Worm (Caenorhabditis elegans) whole organism, L2 larva: ENCODE measurements around the gene Y37E11AL.1.

Source experiments
- C34F6.9 ChIP-seq: fragments of 150-350 bp; optimal IDR thresholded peaks from 2 replicates; lab custom pipeline; 2014; ENCODE audit warnings: missing biosample characterization, missing genetic modification characterization
- Y55F3AM.14 ChIP-seq: fragments of 200-800 bp; sonication (Bioruptor generic); optimal IDR thresholded peaks from 2 replicates; lab custom pipeline; 2018; ENCODE audit warnings: mild to moderate bottlenecking, missing genetic modification characterization, missing compliant biosample characterization
- ZK546.5 ChIP-seq: sonication (generic microtip); optimal IDR thresholded peaks from 2 replicates; lab custom pipeline; 2017; ENCODE audit warnings: missing biosample characterization, missing genetic modification characterization
- aly-2 ChIP-seq: fragments of 150-350 bp; optimal IDR thresholded peaks from 2 replicates; lab custom pipeline; 2014; ENCODE audit warnings: missing biosample characterization, missing genetic modification characterization
- ama-1 ChIP-seq: fragments of 150-350 bp; optimal IDR thresholded peaks from 2 replicates; lab custom pipeline; 2018; ENCODE audit warnings: inconsistent platforms
- blmp-1 ChIP-seq: sonication (generic microtip); optimal IDR thresholded peaks from 2 replicates; lab custom pipeline; 2017; ENCODE audit warnings: missing genetic modification characterization, mild to moderate bottlenecking, missing compliant biosample characterization, antibody characterized with exemption, moderate library complexity; ENCODE audit not compliant: insufficient read depth
- ceh-16 ChIP-seq: fragments of 150-350 bp; optimal IDR thresholded peaks from 2 replicates; lab custom pipeline; 2014; ENCODE audit warnings: missing biosample characterization, missing genetic modification characterization
- ceh-82 ChIP-seq: fragments of 150-350 bp; optimal IDR thresholded peaks from 2 replicates; lab custom pipeline; 2014; ENCODE audit warnings: missing biosample characterization, missing genetic modification characterization
- crh-2 ChIP-seq: sonication (generic microtip); optimal IDR thresholded peaks from 2 replicates; lab custom pipeline; 2017; ENCODE audit warnings: missing biosample characterization, missing genetic modification characterization
- dmd-4 ChIP-seq: sonication (generic microtip); optimal IDR thresholded peaks from 2 replicates; lab custom pipeline; 2017; ENCODE audit warnings: missing biosample characterization, missing genetic modification characterization
- egl-27 ChIP-seq: sonication (generic microtip); optimal IDR thresholded peaks from 3 replicates; lab custom pipeline; 2017; ENCODE audit warnings: missing biosample characterization, missing genetic modification reagents, missing genetic modification characterization
- fos-1 ChIP-seq: fragments of 150-350 bp; optimal IDR thresholded peaks from 2 replicates; lab custom pipeline; 2014; ENCODE audit warnings: missing biosample characterization, missing genetic modification characterization
- gmeb-1 ChIP-seq: fragments of 150-350 bp; optimal IDR thresholded peaks from 2 replicates; lab custom pipeline; 2014; ENCODE audit warnings: missing biosample characterization, missing genetic modification characterization
- lin-13 ChIP-seq: fragments of 150-350 bp; optimal IDR thresholded peaks from 2 replicates; lab custom pipeline; 2014; ENCODE audit warnings: missing biosample characterization, missing genetic modification reagents, missing genetic modification characterization
- lsy-2 ChIP-seq, 2 experiments: fragments of 150-350 bp in 1 of 2; sonication (generic microtip) in 1 of 2; optimal IDR thresholded peaks; 2 replicates each; lab custom pipeline; 2014 to 2017; ENCODE audit warnings: missing biosample characterization in 2 of 2, missing genetic modification characterization in 2 of 2
- mbf-1 ChIP-seq: sonication (generic microtip); optimal IDR thresholded peaks from 2 replicates; lab custom pipeline; 2017; ENCODE audit warnings: missing biosample characterization, missing genetic modification characterization
- mdl-1 ChIP-seq, 2 experiments: fragments of 150-350 bp in 1 of 2; sonication (generic microtip) in 1 of 2; optimal IDR thresholded peaks; 2 replicates each; lab custom pipeline; 2017; ENCODE audit warnings: missing biosample characterization in 2 of 2, missing genetic modification characterization in 2 of 2
- nhr-10 ChIP-seq: sonication (generic microtip); optimal IDR thresholded peaks from 2 replicates; lab custom pipeline; 2017; ENCODE audit warnings: missing biosample characterization, missing genetic modification characterization
- nhr-11 ChIP-seq: fragments of 150-350 bp; optimal IDR thresholded peaks from 2 replicates; lab custom pipeline; 2014; ENCODE audit warnings: missing biosample characterization, missing genetic modification characterization
- nhr-12 ChIP-seq: fragments of 150-350 bp; optimal IDR thresholded peaks from 2 replicates; lab custom pipeline; 2014; ENCODE audit warnings: missing biosample characterization, missing genetic modification characterization
- nhr-23 ChIP-seq: fragments of 150-350 bp; optimal IDR thresholded peaks from 2 replicates; lab custom pipeline; 2014; ENCODE audit warnings: missing biosample characterization, missing genetic modification reagents, missing genetic modification characterization
- nhr-237 ChIP-seq: fragments of 150-350 bp; optimal IDR thresholded peaks from 2 replicates; lab custom pipeline; 2014; ENCODE audit warnings: missing biosample characterization, missing genetic modification characterization
- nhr-25 ChIP-seq: fragments of 150-350 bp; sonication (generic microtip); optimal IDR thresholded peaks from 3 replicates; lab custom pipeline; 2014; ENCODE audit warnings: missing biosample characterization, missing genetic modification characterization
- nhr-6 ChIP-seq: fragments of 150-350 bp; optimal IDR thresholded peaks from 2 replicates; lab custom pipeline; 2014; ENCODE audit warnings: missing biosample characterization, missing genetic modification characterization
- nhr-77 ChIP-seq: fragments of 150-350 bp; optimal IDR thresholded peaks from 2 replicates; lab custom pipeline; 2014; ENCODE audit warnings: missing biosample characterization, missing genetic modification characterization
- sem-4 ChIP-seq: fragments of 150-350 bp; optimal IDR thresholded peaks from 2 replicates; lab custom pipeline; 2014; ENCODE audit warnings: missing biosample characterization, missing genetic modification reagents, missing genetic modification characterization
- skn-1 ChIP-seq: sonication (generic microtip); optimal IDR thresholded peaks from 2 replicates; lab custom pipeline; 2017; ENCODE audit warnings: missing biosample characterization, missing genetic modification characterization
- sma-3 ChIP-seq: sonication (generic microtip); optimal IDR thresholded peaks from 2 replicates; lab custom pipeline; 2016; ENCODE audit warnings: missing genetic modification reagents, missing genetic modification characterization, missing compliant biosample characterization
- sma-9 ChIP-seq, 2 experiments: fragments of 150-350 bp in 1 of 2; sonication (generic microtip) in 1 of 2; optimal IDR thresholded peaks; 2 replicates each; lab custom pipeline; 2014 to 2016; ENCODE audit warnings: missing genetic modification characterization in 2 of 2, mild to moderate bottlenecking in 1 of 2, missing biosample characterization in 1 of 2, missing compliant biosample characterization in 1 of 2, missing genetic modification reagents in 1 of 2, moderate library complexity in 1 of 2
- snpc-4 ChIP-seq: fragments of 150-350 bp; optimal IDR thresholded peaks from 2 replicates; lab custom pipeline; 2014; ENCODE audit warnings: missing biosample characterization, missing genetic modification characterization
- unc-55 ChIP-seq: fragments of 150-350 bp; sonication (generic microtip); optimal IDR thresholded peaks from 3 replicates; lab custom pipeline; 2014; ENCODE audit warnings: missing biosample characterization, missing genetic modification reagents, missing genetic modification characterization
- zag-1 ChIP-seq: fragments of 150-350 bp; optimal IDR thresholded peaks from 2 replicates; lab custom pipeline; 2014; ENCODE audit warnings: missing biosample characterization, missing genetic modification characterization
- ztf-1 ChIP-seq: fragments of 200-800 bp; sonication (Bioruptor generic); conservative IDR thresholded peaks from 2 replicates; pipeline ENCODE4 v1.3.6; 2022; ENCODE audit warnings: missing genetic modification characterization, missing compliant biosample characterization
- ztf-4 ChIP-seq: fragments of 150-350 bp; optimal IDR thresholded peaks from 2 replicates; lab custom pipeline; 2014; ENCODE audit warnings: missing biosample characterization, missing genetic modification characterization

The Y37E11AL.1 gene

DNA sequence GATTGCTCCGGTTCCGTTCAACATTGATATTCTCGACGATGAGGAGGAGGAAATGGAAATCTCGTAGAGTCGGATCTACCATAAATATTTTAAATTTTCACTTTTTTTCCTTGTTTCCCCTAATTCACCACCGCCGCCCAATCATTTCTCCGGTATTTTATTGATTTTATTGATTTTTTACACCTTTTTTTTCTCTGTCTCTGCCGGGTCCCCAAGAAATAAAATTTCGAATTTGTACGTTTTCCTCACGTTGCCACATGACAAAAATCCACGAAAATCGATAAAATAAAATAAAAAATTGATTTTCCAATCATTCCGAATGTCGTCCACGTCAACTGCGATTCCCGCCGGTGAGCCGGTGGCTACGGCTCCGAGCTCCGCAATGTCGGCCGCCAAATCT, 11.1 kb upstream of the Y37E11AL.1 start, which contains the start of gene Y37E11AL.2:
TSS of gene Y37E11AL.2 (plus strand) at position 301 of the 400 bp plus-strand sequence.
- TF ChIP-seq ama-1 (lab: Kevin White, UChicago) (no peak), Y55F3AM.14 (GFP tag; lab: Kevin White, UChicago) (no peak)

ce11 chrIV:3700554-3700953, 8.7 kb upstream of the Y37E11AL.1 start, which contains the start of gene Y37E11AL.9:
Gene Y37E11AL.9 (minus strand): TSS chrIV:3700654.
- TF ChIP-seq ztf-4, result no peak
- no peak for TF ChIP-seq mdl-1 (tag; optimal IDR thresholded peaks at IDR 0.05; lab: Kevin White, UChicago)
- no peak for TF ChIP-seq snpc-4 (tag; lab: Kevin White, UChicago)
- no peak for TF ChIP-seq nhr-12 (tag; lab: Kevin White, UChicago)
- TF ChIP-seq unc-55, result no peak
- TF ChIP-seq nhr-11 (tag; lab: Kevin White, UChicago), result no peak
- no peak for TF ChIP-seq ZK546.5 (tag; lab: Kevin White, UChicago)
- no peak for TF ChIP-seq blmp-1
- no peak for TF ChIP-seq dmd-4 (tag; lab: Kevin White, UChicago)
- no peak for TF ChIP-seq nhr-237
- no peak for TF ChIP-seq zag-1
- no peak for TF ChIP-seq skn-1 (tag; lab: Kevin White, UChicago)
- TF ChIP-seq ama-1 (lab: Kevin White, UChicago), result no peak
- no peak for TF ChIP-seq nhr-10 (tag; lab: Kevin White, UChicago)
- TF ChIP-seq nhr-6 (tag; lab: Kevin White, UChicago), result no peak
- TF ChIP-seq aly-2, result no peak

DNA sequence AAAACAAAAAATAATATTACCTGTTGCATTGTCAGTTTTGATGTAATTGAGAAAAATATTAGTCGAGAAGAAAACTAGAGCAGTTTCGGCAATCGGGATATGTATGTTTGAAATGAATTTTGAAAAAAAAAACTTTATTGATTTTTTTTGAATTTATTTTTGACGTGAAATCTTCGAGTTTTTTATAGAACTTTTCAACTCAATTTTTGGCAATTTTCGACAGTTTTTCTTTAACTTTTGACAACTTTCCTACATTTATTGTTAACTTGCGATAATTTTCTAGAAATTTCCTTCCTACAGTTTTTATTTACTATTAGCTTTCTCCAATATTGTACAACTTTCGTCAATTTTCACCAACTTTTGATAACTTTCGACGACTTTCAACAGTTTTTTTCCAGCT, 7.4 kb upstream of the Y37E11AL.1 start, which contains the start of gene Y37E11AL.12:
TSS of gene Y37E11AL.12 (minus strand) at position 101 of the 400 bp plus-strand sequence.
- TF ChIP-seq lsy-2 (tag; optimal IDR thresholded peaks at IDR 0.05; lab: Kevin White, UChicago) (no peak), sem-4 (tag; lab: Kevin White, UChicago) (no peak), ztf-4 (no peak), Y55F3AM.14 (GFP tag; lab: Kevin White, UChicago) (no peak), nhr-23 (no peak), ceh-16 (tag; lab: Kevin White, UChicago) (no peak), nhr-77 (tag; lab: Kevin White, UChicago) (no peak), nhr-6 (tag; lab: Kevin White, UChicago) (no peak), mdl-1 (tag; optimal IDR thresholded peaks at IDR 0.05; lab: Kevin White, UChicago) (no peak), dmd-4 (tag; lab: Kevin White, UChicago) (no peak), gmeb-1 (tag; lab: Kevin White, UChicago) (no peak), fos-1 (no peak), blmp-1 (no peak), ZK546.5 (tag; lab: Kevin White, UChicago) (no peak), nhr-25 (tag; lab: Kevin White, UChicago) (no peak), C34F6.9 (tag; lab: Kevin White, UChicago) (no peak), sma-3 (GFP tag; lab: Kevin White, UChicago) (no peak), mbf-1 (tag; lab: Kevin White, UChicago) (no peak)
- TF ChIP-seq, all 48 proteins: peak for 0

DNA sequence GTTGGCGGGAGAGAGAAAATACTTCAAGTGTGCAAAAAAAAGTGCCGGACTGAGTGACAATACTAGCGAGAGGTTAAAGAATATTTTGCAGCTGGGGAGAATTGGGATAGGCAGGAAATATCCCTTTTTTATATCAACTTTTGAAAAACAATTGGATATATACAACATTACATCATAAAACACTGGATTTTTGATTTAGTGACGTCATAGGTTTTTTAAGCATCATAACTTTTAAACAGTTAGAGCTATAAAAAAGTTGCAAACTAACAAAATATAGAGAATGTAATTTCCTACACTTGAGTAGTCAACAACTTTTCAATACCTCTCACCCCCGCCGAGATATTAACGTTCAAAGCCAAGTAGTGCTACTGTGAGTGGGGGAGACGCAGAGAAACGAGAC, 1.4 kb downstream of the Y37E11AL.1 start:
- no peak for TF ChIP-seq crh-2
- TF ChIP-seq dmd-4 (tag; lab: Kevin White, UChicago), result no peak
- no peak for TF ChIP-seq sma-9 (GFP tag; optimal IDR thresholded peaks at IDR 0.05; lab: Kevin White, UChicago)
- no peak for TF ChIP-seq sma-9 (tag; optimal IDR thresholded peaks at IDR 0.05; lab: Kevin White, UChicago)
- no peak for TF ChIP-seq ztf-1 (GFP tag; lab: Robert Waterston, UW)
- no peak for TF ChIP-seq egl-27 (tag; lab: Kevin White, UChicago)
- no peak for TF ChIP-seq unc-55
- no peak for TF ChIP-seq lin-13 (GFP tag; lab: Kevin White, UChicago)
- no peak for TF ChIP-seq zag-1
- TF ChIP-seq mbf-1 (tag; lab: Kevin White, UChicago), result no peak
- no peak for TF ChIP-seq ceh-82 (tag; lab: Kevin White, UChicago)
- TF ChIP-seq, all 48 proteins: peak for 0

DNA sequence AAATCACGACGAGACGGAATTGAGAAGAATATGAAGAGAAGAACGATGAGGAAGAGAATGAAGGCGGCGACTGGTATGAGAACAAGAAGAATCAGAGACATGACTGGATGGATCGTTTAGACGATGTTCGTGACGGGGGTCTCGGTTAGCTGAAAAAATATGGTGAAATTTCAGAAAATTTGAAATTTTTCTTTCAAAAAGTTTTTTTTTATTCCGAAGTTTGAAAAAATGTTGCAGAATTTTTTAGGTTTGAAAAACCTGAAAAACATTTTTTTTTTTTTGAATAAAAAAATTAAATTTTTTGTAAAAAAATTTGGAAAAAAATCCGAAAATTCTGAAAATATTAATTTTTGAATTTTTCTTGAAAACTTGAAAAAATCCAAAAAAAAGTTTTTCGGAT, 9.8 kb downstream of the Y37E11AL.1 start, which contains the start of gene Y37E11AM.3:
TSS of gene Y37E11AM.3 (minus strand) at position 101 of the 400 bp plus-strand sequence.
- TF ChIP-seq mdl-1 (tag; optimal IDR thresholded peaks at IDR 0.05; lab: Kevin White, UChicago) (no peak), zag-1 (no peak)
- TF ChIP-seq, all 48 proteins: peak for 0
